Fruit fly (Drosophila melanogaster): ENCODE results near the gene CG6503.

The CG6503 gene

DNA sequence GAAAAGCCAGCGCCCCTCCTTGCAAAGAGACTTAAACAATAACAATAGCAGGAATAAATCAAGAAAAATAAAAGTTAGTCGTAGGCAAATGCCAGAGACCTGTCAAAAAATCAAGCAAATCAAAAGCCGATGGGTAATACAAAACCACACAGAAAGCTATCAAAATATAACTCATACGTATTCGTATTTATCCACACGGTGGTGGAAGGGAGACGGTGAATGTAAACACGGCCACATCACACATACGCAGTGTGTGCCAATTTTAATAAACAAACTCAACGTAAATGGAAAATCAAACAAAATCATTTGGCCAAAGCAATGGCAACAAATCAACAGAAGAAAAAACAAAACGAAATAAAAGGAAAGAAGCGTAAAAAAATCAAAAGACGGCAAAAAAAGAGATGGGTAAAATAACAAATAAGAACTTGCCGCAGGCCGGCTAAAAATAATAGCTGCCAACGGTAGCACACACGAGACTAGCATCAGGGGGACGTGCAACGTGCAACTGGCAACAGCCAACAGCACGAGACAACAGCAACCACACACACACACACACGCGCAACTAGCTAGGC is 17.8 kb upstream of the CG6503 start:
- TF ChIP-seq Jarid2 (GFP tag; optimal IDR thresholded peaks at IDR 0.05) (no peak), insv (GFP tag; optimal IDR thresholded peaks at IDR 0.05) (no peak), Mrtf (GFP tag; IDR thresholded peaks at IDR 0.05) (no peak), CG11085 (GFP tag; IDR thresholded peaks at IDR 0.05) (0 out of 2 replicates have a peak, but pooled peaks have one; percentile 22), tup (GFP tag; optimal IDR thresholded peaks at IDR 0.05) (no peak), CG3847 (GFP tag; IDR thresholded peaks at IDR 0.05) (no peak), chinmo (GFP tag; IDR thresholded peaks at IDR 0.05; ENCODE audit: partially characterized antibody) (0 out of 4 replicates have a peak, but pooled peaks have one; percentile 14), grn (GFP tag; optimal IDR thresholded peaks at IDR 0.05) (no peak), ems (GFP tag; optimal IDR thresholded peaks at IDR 0.05) (no peak), Asciz (GFP tag; optimal IDR thresholded peaks at IDR 0.05) (no peak), CG6175 (GFP tag; IDR thresholded peaks at IDR 0.05) (0 out of 3 replicates have a peak, but pooled peaks have one; percentile 26), Dp (GFP tag; optimal IDR thresholded peaks at IDR 0.05) (no peak), vnd (GFP tag; IDR thresholded peaks at IDR 0.05; ENCODE audit: partially characterized antibody) (no peak), CG7357 (GFP tag; IDR thresholded peaks at IDR 0.05) (no peak), CG32767 (GFP tag; IDR thresholded peaks at IDR 0.05) (no peak), dpn (GFP tag; optimal IDR thresholded peaks at IDR 0.05) (no peak), CHES-1-like (GFP tag; optimal IDR thresholded peaks at IDR 0.05) (no peak), nau (GFP tag; optimal IDR thresholded peaks at IDR 0.05) (no peak), sim (GFP tag; IDR thresholded peaks at IDR 0.05) (no peak), sob (GFP tag; IDR thresholded peaks at IDR 0.05) (peak; percentile 59), HLHmδ (GFP tag; optimal IDR thresholded peaks at IDR 0.05) (no peak), CG3163 (GFP tag; optimal IDR thresholded peaks at IDR 0.05) (no peak), CG14860 (GFP tag; IDR thresholded peaks at IDR 0.05; ENCODE audit: partially characterized antibody) (no peak), kah (GFP tag; optimal IDR thresholded peaks at IDR 0.05) (no peak), cg (GFP tag; optimal IDR thresholded peaks at IDR 0.05) (peak; percentile 23), CG15479 (GFP tag; optimal IDR thresholded peaks at IDR 0.05) (no peak), Rx (GFP tag; IDR thresholded peaks at IDR 0.05) (no peak), seq (GFP tag; IDR thresholded peaks at IDR 0.05) (0 out of 2 replicates have a peak, but pooled peaks have one; percentile 23), dmrt99B (tag; optimal IDR thresholded peaks at IDR 0.05) (no peak), CrebB (tag; optimal IDR thresholded peaks at IDR 0.05) (no peak), CG18764 (GFP tag; optimal IDR thresholded peaks at IDR 0.05) (no peak), CG8290 (GFP tag; optimal IDR thresholded peaks at IDR 0.05) (no peak), CG8290 (tag; optimal IDR thresholded peaks at IDR 0.05) (peak in 1 of 2 experiments; percentile 28), CG4617 (GFP tag; optimal IDR thresholded peaks at IDR 0.05; ENCODE audit: borderline replicate concordance) (no peak), Nf-YC (tag; optimal IDR thresholded peaks at IDR 0.05) (no peak), her (GFP tag; optimal IDR thresholded peaks at IDR 0.05) (no peak), tin (GFP tag; optimal IDR thresholded peaks at IDR 0.05) (no peak), grau (tag; optimal IDR thresholded peaks at IDR 0.05) (no peak), CG12659 (GFP tag; optimal IDR thresholded peaks at IDR 0.05) (no peak), D (optimal IDR thresholded peaks at IDR 0.05) (no peak), D (GFP tag; optimal IDR thresholded peaks at IDR 0.05) (no peak), NfI (GFP tag; optimal IDR thresholded peaks at IDR 0.05) (no peak), CG10209 (GFP tag; optimal IDR thresholded peaks at IDR 0.05) (no peak), CG14050 (GFP tag; IDR thresholded peaks at IDR 0.05) (no peak), fu2 (GFP tag; optimal IDR thresholded peaks at IDR 0.05) (no peak), CG1792 (GFP tag; optimal IDR thresholded peaks at IDR 0.05) (no peak), sd (tag; optimal IDR thresholded peaks at IDR 0.05) (peak; percentile 1), CG1647 (GFP tag; optimal IDR thresholded peaks at IDR 0.05) (no peak), CG7271 (tag; optimal IDR thresholded peaks at IDR 0.05) (no peak), cwo (GFP tag; optimal IDR thresholded peaks at IDR 0.05) (peak; percentile 29), pb (GFP tag; optimal IDR thresholded peaks at IDR 0.05) (no peak)
